Worm (Caenorhabditis elegans): ENCODE measurements around the gene F22D3.4.

- TF ChIP-seq nhr-28 (tag; optimal IDR thresholded peaks at IDR 0.05): no peak
- no peak for TF ChIP-seq nhr-77 (tag; optimal IDR thresholded peaks at IDR 0.05)
- no peak for TF ChIP-seq ceh-28 (tag; optimal IDR thresholded peaks at IDR 0.05)
- peak; percentile 49 for TF ChIP-seq nhr-23 (tag; optimal IDR thresholded peaks at IDR 0.05)
These were observed 40.2 kb upstream of the F22D3.4 start, which contains the start of gene eif-2Bgamma for ce11 chrII:6967618-6968017.

All from whole organism, L3 larva.